Fruit fly (Drosophila melanogaster): ENCODE measurements around the gene Vml.

The Vml gene

dm6 chrX:2301613-2302522 lies 26.2 kb downstream of the Vml start (continued):
- peak; percentile 80 for TF ChIP-seq Rx (GFP tag; IDR thresholded peaks at IDR 0.05)
- TF ChIP-seq CG6791 (GFP tag; IDR thresholded peaks at IDR 0.05; ENCODE audit: partially characterized antibody) = no peak
- TF ChIP-seq Drgx (GFP tag; IDR thresholded peaks at IDR 0.05) = peak; percentile 78
- peak; percentile 94 for TF ChIP-seq Ets65A (GFP tag)
- peak; percentile 79 for TF ChIP-seq CG12391 (tag; optimal IDR thresholded peaks at IDR 0.05)
- TF ChIP-seq ind (GFP tag; optimal IDR thresholded peaks at IDR 0.05) = peak; percentile 85
- TF ChIP-seq CG2129 (GFP tag; IDR thresholded peaks at IDR 0.05; ENCODE audit: partially characterized antibody) = no peak
- peak; percentile 71 for TF ChIP-seq CG10654 (GFP tag; optimal IDR thresholded peaks at IDR 0.05)
- TF ChIP-seq Hand (GFP tag; optimal IDR thresholded peaks at IDR 0.05) = peak; percentile 61
- peak; percentile 68 for TF ChIP-seq CG4404 (GFP tag; IDR thresholded peaks at IDR 0.05)
- TF ChIP-seq CG2116 (GFP tag; optimal IDR thresholded peaks at IDR 0.05) = peak; percentile 49
- peak; percentile 46 for TF ChIP-seq CG4328 (GFP tag; optimal IDR thresholded peaks at IDR 0.05)
- TF ChIP-seq NC2β (GFP tag; optimal IDR thresholded peaks at IDR 0.05) = peak; percentile 66
- no peak for TF ChIP-seq lov (optimal IDR thresholded peaks at IDR 0.05)
- peak; percentile 76; the same call in 1 of the 3 replicates for TF ChIP-seq lov (GFP tag; IDR thresholded peaks at IDR 0.05)
- TF ChIP-seq zen (tag; optimal IDR thresholded peaks at IDR 0.05) = peak; percentile 56
- TF ChIP-seq bsh (GFP tag; optimal IDR thresholded peaks at IDR 0.05) = peak; percentile 34 to 88
- no peak for TF ChIP-seq D (optimal IDR thresholded peaks at IDR 0.05)
- peak; percentile 85 for TF ChIP-seq D (GFP tag; optimal IDR thresholded peaks at IDR 0.05)
- peak; percentile 75 for TF ChIP-seq Chrac-16 (GFP tag; optimal IDR thresholded peaks at IDR 0.05)
- peak; percentile 79 for TF ChIP-seq CG13775 (GFP tag; optimal IDR thresholded peaks at IDR 0.05)
- TF ChIP-seq CG6254 (GFP tag; optimal IDR thresholded peaks at IDR 0.05) = peak; percentile 77
- TF ChIP-seq gcm2 (GFP tag; optimal IDR thresholded peaks at IDR 0.05) = peak; percentile 45
- no peak for TF ChIP-seq BEAF-32 (GFP tag; optimal IDR thresholded peaks at IDR 0.05)
- peak; percentile 78 for TF ChIP-seq CG12155 (GFP tag; optimal IDR thresholded peaks at IDR 0.05)
- peak; percentile 69 for TF ChIP-seq CG6854 (GFP tag; optimal IDR thresholded peaks at IDR 0.05)
- TF ChIP-seq tll (GFP tag; optimal IDR thresholded peaks at IDR 0.05) = no peak
- TF ChIP-seq CHES-1-like (GFP tag; optimal IDR thresholded peaks at IDR 0.05) = peak; percentile 88
- TF ChIP-seq rib (GFP tag; IDR thresholded peaks at IDR 0.05) = peak; percentile 54; the same call in 1 of the 2 replicates
- peak; percentile 77 to 87 for TF ChIP-seq dpn (GFP tag; optimal IDR thresholded peaks at IDR 0.05)
- TF ChIP-seq CG14667 (GFP tag; IDR thresholded peaks at IDR 0.05) = peak; percentile 47
- TF ChIP-seq ato (GFP tag; IDR thresholded peaks at IDR 0.05; ENCODE audit: partially characterized antibody) = no peak
- peak; percentile 83 for TF ChIP-seq CG30403 (GFP tag; optimal IDR thresholded peaks at IDR 0.05)
- peak; percentile 91 for TF ChIP-seq CG15073 (GFP tag; optimal IDR thresholded peaks at IDR 0.05)
- peak in 1 of 3 experiments; percentile 23 for TF ChIP-seq Stat92E (GFP tag; optimal IDR thresholded peaks at IDR 0.05)
- TF ChIP-seq Adf1 (GFP tag; IDR thresholded peaks at IDR 0.05) = 0 out of 2 replicates have a peak, but pooled peaks have one; percentile 60
- peak; percentile 86 for TF ChIP-seq bcd (GFP tag; optimal IDR thresholded peaks at IDR 0.05)
- TF ChIP-seq hth (optimal IDR thresholded peaks at IDR 0.05) = no peak
- TF ChIP-seq Dll (GFP tag; IDR thresholded peaks at IDR 0.05; ENCODE audit: partially characterized antibody) = no peak
- TF ChIP-seq CG11398 (GFP tag; optimal IDR thresholded peaks at IDR 0.05) = peak; percentile 77
- TF ChIP-seq slp2 (GFP tag; optimal IDR thresholded peaks at IDR 0.05) = peak; percentile 86
- TF ChIP-seq CrebB (tag; optimal IDR thresholded peaks at IDR 0.05) = peak; percentile 61
- peak; percentile 67 for TF ChIP-seq CG8359 (GFP tag; optimal IDR thresholded peaks at IDR 0.05; ENCODE audit: borderline replicate concordance)
- peak; percentile 3 for TF ChIP-seq nom (GFP tag; optimal IDR thresholded peaks at IDR 0.05)
- peak; percentile 71 for TF ChIP-seq CG18764 (GFP tag; optimal IDR thresholded peaks at IDR 0.05)
- peak; percentile 62 for TF ChIP-seq CG15514 (GFP tag; optimal IDR thresholded peaks at IDR 0.05)
- peak; percentile 82 for TF ChIP-seq CG31441 (GFP tag; IDR thresholded peaks at IDR 0.05)

Data from whole organism, embryonic.